Worm (Caenorhabditis elegans): ENCODE data around the gene cyp-35C1.

DNA sequence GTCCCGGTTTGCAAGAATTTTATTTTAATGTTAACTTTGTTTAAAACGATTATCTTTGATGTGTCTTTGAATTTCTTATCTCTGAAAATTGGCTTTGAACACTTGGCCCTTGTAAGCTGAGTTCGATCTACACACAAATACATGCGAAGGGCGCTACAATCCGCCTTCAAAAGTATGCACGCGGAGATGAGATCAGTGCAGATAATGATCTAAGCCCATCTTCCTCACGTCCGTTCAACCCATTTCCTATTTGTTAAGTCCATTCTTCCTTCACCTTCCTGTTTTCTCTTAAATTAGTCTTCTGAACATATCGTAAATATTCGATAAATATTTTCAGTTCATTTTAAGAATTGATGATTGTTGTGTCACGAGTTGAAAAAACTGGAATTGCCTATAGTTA lies 31.9 kb downstream of the cyp-35C1 start, which contains the start of gene nhr-175:
- TF ChIP-seq unc-55 (GFP tag; optimal IDR thresholded peaks at IDR 0.05) (no peak), nhr-237 (tag; optimal IDR thresholded peaks at IDR 0.05) (no peak), elt-1 (tag; optimal IDR thresholded peaks at IDR 0.05) (peak; percentile 87), fos-1 (tag; optimal IDR thresholded peaks at IDR 0.05) (no peak), elt-3 (tag; optimal IDR thresholded peaks at IDR 0.05) (no peak)

All from whole organism, L2 larva.